Worm (Caenorhabditis elegans): ENCODE measurements around the gene F17C11.22.

ce11 chrV:10923229-10923628 is 46.7 kb downstream of the F17C11.22 start, which contains the start of gene F58B4.7:
- TF ChIP-seq mls-2 (tag; optimal IDR thresholded peaks at IDR 0.05) (no peak), pha-4 (tag; optimal IDR thresholded peaks at IDR 0.05) (no peak), nhr-76 (tag; optimal IDR thresholded peaks at IDR 0.05) (no peak), ztf-11 (tag; optimal IDR thresholded peaks at IDR 0.05) (no peak)

Data from whole organism, mixed stage, embryonic.